Fruit fly (Drosophila melanogaster) whole organism, embryonic: ENCODE data around the gene Z600.

Source experiments
- Adf1 ChIP-seq: fragments of 200-800 bp; sonication (Bioruptor generic); IDR thresholded peaks from 2 replicates; pipeline ENCODE4 v1.3.6; 2022; ENCODE audit warnings: missing biosample characterization, missing genetic modification characterization
- CG10209 ChIP-seq: fragments of 200-800 bp; sonication (Bioruptor generic); optimal IDR thresholded peaks from 3 replicates; lab custom pipeline; 2017; ENCODE audit warnings: missing biosample characterization, mild to moderate bottlenecking, missing genetic modification characterization, missing genetic modification reagents
- CG10274 ChIP-seq: fragments of 200-800 bp; sonication (Bioruptor generic); optimal IDR thresholded peaks from 3 replicates; lab custom pipeline; 2017; ENCODE audit warnings: missing biosample characterization, mild to moderate bottlenecking, missing genetic modification characterization
- CG11247 ChIP-seq: fragments of 200-800 bp; sonication (Bioruptor generic); IDR thresholded peaks from 2 replicates; pipeline ENCODE4 v1.3.6; 2022; ENCODE audit warnings: missing biosample characterization, missing genetic modification characterization
- CG11560 ChIP-seq: fragments of 200-800 bp; sonication (Bioruptor generic); IDR thresholded peaks from 3 replicates; pipeline ENCODE4 v1.3.6; 2022; ENCODE audit warnings: missing biosample characterization, missing genetic modification characterization
- CG11696 ChIP-seq: fragments of 200-800 bp; sonication (Bioruptor generic); IDR thresholded peaks from 2 replicates; pipeline ENCODE4 v1.3.6; 2022; ENCODE audit warnings: missing biosample characterization, missing genetic modification characterization
- CG12071 ChIP-seq: fragments of 200-800 bp; sonication (Bioruptor generic); optimal IDR thresholded peaks from 3 replicates; lab custom pipeline; 2018; ENCODE audit warnings: missing biosample characterization, mild to moderate bottlenecking, missing genetic modification characterization
- CG13624 ChIP-seq: fragments of 200-800 bp; sonication (Bioruptor generic); optimal IDR thresholded peaks from 2 replicates; lab custom pipeline; 2016; ENCODE audit warnings: missing biosample characterization, missing genetic modification characterization
- CG14014 ChIP-seq: fragments of 200-800 bp; sonication (Bioruptor generic); IDR thresholded peaks from 2 replicates; pipeline ENCODE4 v1.3.6; 2022; ENCODE audit warnings: missing biosample characterization, missing genetic modification characterization
- CG15479 ChIP-seq: fragments of 200-800 bp; sonication (Bioruptor generic); optimal IDR thresholded peaks from 3 replicates; lab custom pipeline; 2019; ENCODE audit warnings: missing biosample characterization, mild to moderate bottlenecking, missing genetic modification characterization, moderate library complexity
- CG18476 ChIP-seq: fragments of 200-800 bp; sonication (Bioruptor generic); optimal IDR thresholded peaks from 2 replicates; lab custom pipeline; 2016; ENCODE audit warnings: missing biosample characterization, mild to moderate bottlenecking, missing genetic modification characterization
- CG18599 ChIP-seq: fragments of 200-800 bp; sonication (Bioruptor generic); optimal IDR thresholded peaks from 3 replicates; lab custom pipeline; 2017; ENCODE audit warnings: missing biosample characterization, missing genetic modification characterization, mild to moderate bottlenecking, moderate library complexity, missing genetic modification reagents
- CG34376 ChIP-seq: fragments of 200-800 bp; sonication (Bioruptor generic); optimal IDR thresholded peaks from 2 replicates; lab custom pipeline; 2018; ENCODE audit warnings: missing biosample characterization, mild to moderate bottlenecking, missing genetic modification characterization
- CG3726 ChIP-seq: fragments of 200-800 bp; sonication (Bioruptor generic); IDR thresholded peaks from 3 replicates; pipeline ENCODE4, ENCODE4 v1.3.6; 2022; ENCODE audit warnings: missing biosample characterization, missing genetic modification characterization
- CG4328 ChIP-seq: fragments of 200-800 bp; sonication (Bioruptor generic); optimal IDR thresholded peaks from 3 replicates; lab custom pipeline; 2017; ENCODE audit warnings: missing biosample characterization, missing genetic modification reagents, missing genetic modification characterization
- CG4404 ChIP-seq: fragments of 200-800 bp; sonication (Bioruptor generic); IDR thresholded peaks from 2 replicates; pipeline ENCODE4 v1.3.6; 2022; ENCODE audit warnings: missing biosample characterization, missing genetic modification characterization
- CG5180 ChIP-seq: fragments of 200-800 bp; sonication (Bioruptor generic); optimal IDR thresholded peaks from 3 replicates; lab custom pipeline; 2017; ENCODE audit warnings: missing biosample characterization, missing genetic modification characterization, mild to moderate bottlenecking, moderate library complexity, missing genetic modification reagents
- CG7271 ChIP-seq: fragments of 200-800 bp; sonication (Bioruptor generic); optimal IDR thresholded peaks from 2 replicates; lab custom pipeline; 2018; ENCODE audit warnings: missing biosample characterization, mild to moderate bottlenecking, missing genetic modification characterization, moderate library complexity
- CG7556 ChIP-seq: fragments of 200-800 bp; sonication (Bioruptor generic); optimal IDR thresholded peaks from 2 replicates; lab custom pipeline; 2017; ENCODE audit warnings: missing biosample characterization, mild to moderate bottlenecking, missing genetic modification characterization
- CG7745 ChIP-seq: fragments of 200-800 bp; sonication (Bioruptor generic); optimal IDR thresholded peaks from 2 replicates; lab custom pipeline; 2018; ENCODE audit warnings: missing biosample characterization, mild to moderate bottlenecking, missing genetic modification characterization, moderate library complexity
- CG8281 ChIP-seq: fragments of 200-800 bp; sonication (Bioruptor generic); optimal IDR thresholded peaks from 2 replicates; lab custom pipeline; 2018; ENCODE audit warnings: missing biosample characterization, mild to moderate bottlenecking, missing genetic modification characterization, moderate library complexity
- CG8478 ChIP-seq: fragments of >200 bp; optimal IDR thresholded peaks from 2 replicates; lab custom pipeline; 2018
- CG8765 ChIP-seq: fragments of 200-800 bp; sonication (Bioruptor generic); IDR thresholded peaks from 2 replicates; pipeline ENCODE4 v1.3.6; 2022; ENCODE audit warnings: missing biosample characterization, missing genetic modification characterization
- CG9817 ChIP-seq: fragments of 200-800 bp; sonication (Bioruptor generic); optimal IDR thresholded peaks from 2 replicates; lab custom pipeline; 2018; ENCODE audit warnings: missing biosample characterization, mild to moderate bottlenecking, missing genetic modification characterization, moderate library complexity
- CG9876 ChIP-seq: fragments of 200-800 bp; sonication (Bioruptor generic); optimal IDR thresholded peaks from 2 replicates; lab custom pipeline; 2016; ENCODE audit warnings: missing biosample characterization, missing genetic modification characterization
- Dp ChIP-seq: fragments of 200-800 bp; sonication (Bioruptor generic); optimal IDR thresholded peaks from 2 replicates; lab custom pipeline; 2018; ENCODE audit warnings: missing biosample characterization, mild to moderate bottlenecking, missing genetic modification characterization, moderate library complexity
- Elba2 ChIP-seq: fragments of 200-800 bp; sonication (Bioruptor generic); optimal IDR thresholded peaks from 3 replicates; lab custom pipeline; 2016; ENCODE audit warnings: missing biosample characterization, missing genetic modification characterization
- Hey ChIP-seq: fragments of 200-800 bp; sonication (Bioruptor generic); optimal IDR thresholded peaks from 3 replicates; lab custom pipeline; 2018; ENCODE audit warnings: missing biosample characterization, mild to moderate bottlenecking, missing genetic modification characterization
- Hr39 ChIP-seq: fragments of >200 bp; optimal IDR thresholded peaks from 2 replicates; lab custom pipeline; 2017
- Hr51 ChIP-seq, 2 experiments: fragments of 200-800 bp; sonication (Bioruptor generic); optimal IDR thresholded peaks; 2 replicates in 1 of 2; 3 replicates in 1 of 2; lab custom pipeline; 2016 to 2018; ENCODE audit warnings: missing biosample characterization in 2 of 2, missing genetic modification characterization in 2 of 2, mild to moderate bottlenecking in 1 of 2, moderate library complexity in 1 of 2
- Lim3 ChIP-seq: fragments of 200-800 bp; sonication (Bioruptor generic); IDR thresholded peaks from 2 replicates; pipeline ENCODE4 v1.3.6; 2022; ENCODE audit warnings: missing biosample characterization, missing genetic modification characterization
- MBD-R2 ChIP-seq: fragments of 200-800 bp; sonication (Bioruptor generic); IDR thresholded peaks from 2 replicates; pipeline ENCODE4 v1.3.6; 2022; ENCODE audit warnings: missing biosample characterization, missing genetic modification characterization
- Nf-YB ChIP-seq: fragments of 200-800 bp; sonication (Bioruptor generic); optimal IDR thresholded peaks from 3 replicates; lab custom pipeline; 2019; ENCODE audit warnings: missing biosample characterization, mild to moderate bottlenecking, missing genetic modification characterization, moderate library complexity
- Side ChIP-seq: fragments of 200-800 bp; sonication (Bioruptor generic); optimal IDR thresholded peaks from 2 replicates; lab custom pipeline; 2016; ENCODE audit warnings: missing biosample characterization, missing genetic modification characterization
- ara ChIP-seq: fragments of 200-800 bp; sonication (Bioruptor generic); IDR thresholded peaks from 2 replicates; pipeline ENCODE4 v1.3.6; 2022; ENCODE audit warnings: missing biosample characterization, missing genetic modification characterization
- az2 ChIP-seq: fragments of 200-800 bp; sonication (Bioruptor generic); optimal IDR thresholded peaks from 3 replicates; lab custom pipeline; 2016; ENCODE audit warnings: missing biosample characterization, missing genetic modification characterization
- cad ChIP-seq: fragments of >200 bp; optimal IDR thresholded peaks from 2 replicates; lab custom pipeline; 2017; ENCODE audit warnings: missing biosample characterization, missing genetic modification characterization
- chn ChIP-seq: fragments of 200-800 bp; sonication (Bioruptor generic); optimal IDR thresholded peaks from 2 replicates; lab custom pipeline; 2016; ENCODE audit warnings: missing biosample characterization, missing genetic modification characterization
- crol ChIP-seq: fragments of 200-800 bp; sonication (Bioruptor generic); IDR thresholded peaks from 2 replicates; pipeline ENCODE4 v1.3.6; 2022; ENCODE audit warnings: missing biosample characterization, missing genetic modification characterization
- disco-r ChIP-seq: fragments of 200-800 bp; sonication (Bioruptor generic); optimal IDR thresholded peaks from 2 replicates; lab custom pipeline; 2016; ENCODE audit warnings: missing biosample characterization, missing genetic modification characterization
- eyg ChIP-seq: fragments of 200-800 bp; sonication (Bioruptor generic); optimal IDR thresholded peaks from 3 replicates; lab custom pipeline; 2016; ENCODE audit warnings: missing biosample characterization, missing genetic modification characterization
- fd102C ChIP-seq: fragments of 200-800 bp; sonication (Bioruptor generic); optimal IDR thresholded peaks from 2 replicates; lab custom pipeline; 2018; ENCODE audit warnings: missing biosample characterization, mild to moderate bottlenecking, missing genetic modification characterization, moderate library complexity
- fd3F ChIP-seq: fragments of 200-800 bp; sonication (Bioruptor generic); optimal IDR thresholded peaks from 2 replicates; lab custom pipeline; 2018; ENCODE audit warnings: missing biosample characterization, mild to moderate bottlenecking, missing genetic modification characterization, moderate library complexity
- her ChIP-seq: fragments of 200-800 bp; sonication (Bioruptor generic); optimal IDR thresholded peaks from 2 replicates; lab custom pipeline; 2016; ENCODE audit warnings: missing biosample characterization, missing genetic modification characterization
- ken ChIP-seq: fragments of 200-800 bp; sonication (Bioruptor generic); IDR thresholded peaks from 3 replicates; pipeline ENCODE4 v1.3.6; 2022; ENCODE audit warnings: missing biosample characterization, missing genetic modification characterization
- mirr ChIP-seq: fragments of 200-800 bp; sonication (Bioruptor generic); optimal IDR thresholded peaks from 3 replicates; lab custom pipeline; 2018; ENCODE audit warnings: missing biosample characterization, mild to moderate bottlenecking, missing genetic modification characterization
- org-1 ChIP-seq: fragments of 200-800 bp; sonication (Bioruptor generic); optimal IDR thresholded peaks from 2 replicates; lab custom pipeline; 2017; ENCODE audit warnings: missing biosample characterization, missing genetic modification characterization
- pum ChIP-seq: fragments of 200-800 bp; sonication (Bioruptor generic); optimal IDR thresholded peaks from 2 replicates; lab custom pipeline; 2016; ENCODE audit warnings: missing biosample characterization, missing genetic modification characterization
- rib ChIP-seq: fragments of 200-800 bp; sonication (Bioruptor generic); IDR thresholded peaks from 2 replicates; pipeline ENCODE4 v1.3.6; 2022; ENCODE audit warnings: missing biosample characterization, missing genetic modification characterization
- ssp ChIP-seq: fragments of 200-800 bp; sonication (Bioruptor generic); IDR thresholded peaks from 2 replicates; pipeline ENCODE4 v1.3.6; 2022; ENCODE audit warnings: missing biosample characterization, missing genetic modification characterization
- unpg ChIP-seq: fragments of 200-800 bp; sonication (Bioruptor generic); optimal IDR thresholded peaks from 3 replicates; lab custom pipeline; 2018; ENCODE audit warnings: missing biosample characterization, mild to moderate bottlenecking, missing genetic modification characterization, moderate library complexity
- vnd ChIP-seq: fragments of 200-800 bp; sonication (Bioruptor generic); IDR thresholded peaks from 3 replicates; pipeline ENCODE4 v1.3.6; 2022; ENCODE audit warnings: missing biosample characterization, missing genetic modification characterization; ENCODE audit not compliant: partially characterized antibody
- zen2 ChIP-seq: fragments of 200-800 bp; sonication (Bioruptor generic); IDR thresholded peaks from 3 replicates; pipeline ENCODE4 v1.3.6; 2022; ENCODE audit warnings: missing biosample characterization, missing genetic modification characterization; ENCODE audit not compliant: partially characterized antibody

The Z600 gene

dm6 chr3L:15514405-15514804, 5.5 kb downstream of the Z600 start:
- TF ChIP-seq CG7556 (peak; percentile 13), pum (GFP tag; lab: Kevin White, UChicago) (no peak), Hey (tag; lab: Kevin White, UChicago) (peak; percentile 78), CG13624 (GFP tag; lab: Kevin White, UChicago) (no peak), org-1 (no peak), Dp (GFP tag; lab: Kevin White, UChicago) (peak; percentile 5), Side (GFP tag; lab: Kevin White, UChicago) (peak; percentile 11), Lim3 (no peak), CG4328 (GFP tag; lab: Kevin White, UChicago) (no peak), eyg (GFP tag; lab: Kevin White, UChicago) (no peak), zen2 (GFP tag; lab: Robert Waterston, UW) (no peak; the same call in 2 of the 3 replicates), her (peak; percentile 35), CG10274 (GFP tag; lab: Kevin White, UChicago) (no peak), cad (no peak), unpg (GFP tag; lab: Kevin White, UChicago) (no peak), CG11247 (GFP tag; lab: Robert Waterston, UW) (no peak), CG15479 (no peak), ssp (GFP tag; lab: Robert Waterston, UW) (no peak), fd3F (GFP tag; lab: Kevin White, UChicago) (no peak), ara (GFP tag; lab: Robert Waterston, UW) (no peak), CG10209 (GFP tag; lab: Kevin White, UChicago) (no peak), Nf-YB (GFP tag; lab: Kevin White, UChicago) (no peak), fd102C (GFP tag; lab: Kevin White, UChicago) (no peak), CG14014 (peak; percentile 20; the same call in 1 of the 2 replicates), Adf1 (no peak; the same call in 1 of the 2 replicates), mirr (no peak), CG11696 (no peak), az2 (GFP tag; lab: Kevin White, UChicago) (no peak), chn (GFP tag; lab: Kevin White, UChicago) (peak; percentile 84), CG7271 (tag; lab: Kevin White, UChicago) (no peak), CG8765 (GFP tag; lab: Robert Waterston, UW) (no peak), CG18599 (no peak), CG18476 (no peak), CG12071 (GFP tag; lab: Kevin White, UChicago) (peak; percentile 23), disco-r (GFP tag; lab: Kevin White, UChicago) (no peak), MBD-R2 (GFP tag; lab: Robert Waterston, UW) (no peak), CG9876 (GFP tag; lab: Kevin White, UChicago) (no peak), CG9817 (tag; lab: Kevin White, UChicago) (no peak), CG8478 (no peak), Hr51 (GFP tag; optimal IDR thresholded peaks at IDR 0.05; lab: Kevin White, UChicago) (no peak), CG3726 (GFP tag; lab: Robert Waterston, UW) (no peak), CG4404 (GFP tag; lab: Robert Waterston, UW) (no peak), CG34376 (GFP tag; lab: Kevin White, UChicago) (peak; percentile 48), CG7745 (tag; lab: Kevin White, UChicago) (no peak), CG8281 (tag; lab: Kevin White, UChicago) (no peak), rib (GFP tag; lab: Robert Waterston, UW) (peak; percentile 87), Elba2 (GFP tag; lab: Kevin White, UChicago) (no peak), CG5180 (GFP tag; lab: Kevin White, UChicago) (no peak), ken (no peak), CG11560 (tag; lab: Robert Waterston, UW) (no peak), vnd (GFP tag; lab: Robert Waterston, UW) (no peak), Hr39 (lab: Kevin White, UChicago) (no peak), crol (GFP tag; lab: Robert Waterston, UW) (peak; percentile 98)
